Worm (Caenorhabditis elegans): Measurements from ENCODE around the gene phat-3.

ce11 chrV:4046122-4046521 is 2.4 kb downstream of the phat-3 start, which contains the start of gene phat-7:
- TF ChIP-seq mxl-2 (GFP tag; conservative IDR thresholded peaks at IDR 0.05) (no peak), F37D6.2 (tag; optimal IDR thresholded peaks at IDR 0.05) (no peak), ZK546.5 (tag; optimal IDR thresholded peaks at IDR 0.05) (no peak), ama-1 (optimal IDR thresholded peaks at IDR 0.05) (no peak), nhr-11 (tag; optimal IDR thresholded peaks at IDR 0.05) (no peak), pha-4 (GFP tag; IDR thresholded peaks at IDR 0.05) (no peak), pha-4 (tag; optimal IDR thresholded peaks at IDR 0.05) (no peak), ces-1 (GFP tag; optimal IDR thresholded peaks at IDR 0.05) (no peak), ceh-82 (tag; optimal IDR thresholded peaks at IDR 0.05) (no peak), madf-9 (GFP tag; conservative IDR thresholded peaks at IDR 0.05) (no peak), lir-3 (tag; optimal IDR thresholded peaks at IDR 0.05) (no peak), nhr-10 (tag; optimal IDR thresholded peaks at IDR 0.05) (no peak), ztf-7 (tag; optimal IDR thresholded peaks at IDR 0.05) (no peak), ceh-44 (GFP tag; IDR thresholded peaks at IDR 0.05) (no peak)
